Fruit fly (Drosophila melanogaster) whole organism, pupa: ENCODE measurements around the gene APP-BP1.

Experiments used
- CG17806 ChIP-seq: fragments of 200-800 bp; sonication (Bioruptor generic); optimal IDR thresholded peaks from 2 replicates; lab custom pipeline; 2018; ENCODE audit warnings: missing biosample characterization, mild to moderate bottlenecking, missing genetic modification characterization, moderate library complexity
- gl ChIP-seq: fragments of 200-800 bp; sonication (Bioruptor generic); optimal IDR thresholded peaks from 2 replicates; lab custom pipeline; 2018; ENCODE audit warnings: missing biosample characterization, mild to moderate bottlenecking, missing genetic modification characterization

- TF ChIP-seq CG17806 (tag; lab: Kevin White, UChicago) (no peak), gl (tag; lab: Kevin White, UChicago) (no peak)
These were observed 5.6 kb downstream of the APP-BP1 start, which contains the start of gene CG32071 for dm6 chr3L:11103773-11104172.
